Fruit fly (Drosophila melanogaster) whole organism, embryonic: ENCODE measurements around the gene ND-B17.
A peak's percentile ranks its signal among the peaks of the same experiment; 100 is the strongest.

ENCODE experiments used
- Adf1 ChIP-seq: fragments of 200-800 bp; sonication (Bioruptor generic); IDR thresholded peaks from 2 replicates; pipeline ENCODE4 v1.3.6; 2022; ENCODE audit warnings: missing biosample characterization, missing genetic modification characterization
- CG10274 ChIP-seq: fragments of 200-800 bp; sonication (Bioruptor generic); optimal IDR thresholded peaks from 3 replicates; lab custom pipeline; 2017; ENCODE audit warnings: missing biosample characterization, mild to moderate bottlenecking, missing genetic modification characterization
- CG10321 ChIP-seq: fragments of 200-800 bp; sonication (Bioruptor generic); IDR thresholded peaks from 2 replicates; pipeline ENCODE4 v1.3.6; 2022; ENCODE audit warnings: missing biosample characterization, missing genetic modification characterization
- CG10979 ChIP-seq: fragments of 200-800 bp; sonication (Bioruptor generic); optimal IDR thresholded peaks from 2 replicates; lab custom pipeline; 2018; ENCODE audit warnings: missing biosample characterization, mild to moderate bottlenecking, missing genetic modification characterization, moderate library complexity
- CG15514 ChIP-seq: fragments of 200-800 bp; sonication (Bioruptor generic); optimal IDR thresholded peaks from 3 replicates; lab custom pipeline; 2017; ENCODE audit warnings: missing biosample characterization, missing genetic modification characterization, mild to moderate bottlenecking, moderate library complexity, missing genetic modification reagents
- CG15601 ChIP-seq: fragments of 200-800 bp; sonication (Bioruptor generic); optimal IDR thresholded peaks from 3 replicates; lab custom pipeline; 2019; ENCODE audit warnings: missing biosample characterization, mild to moderate bottlenecking, missing genetic modification characterization, moderate library complexity
- CG1602 ChIP-seq: fragments of 200-800 bp; sonication (Bioruptor generic); optimal IDR thresholded peaks from 3 replicates; lab custom pipeline; 2016; ENCODE audit warnings: missing biosample characterization, missing genetic modification characterization
- CG17359 ChIP-seq: fragments of 200-800 bp; sonication (Bioruptor generic); optimal IDR thresholded peaks from 3 replicates; lab custom pipeline; 2018; ENCODE audit warnings: missing biosample characterization, mild to moderate bottlenecking, missing genetic modification characterization, moderate library complexity
- CG17829 ChIP-seq: fragments of 200-800 bp; optimal IDR thresholded peaks from 2 replicates; lab custom pipeline; 2019; ENCODE audit warnings: missing biosample characterization, mild to moderate bottlenecking, missing genetic modification characterization, moderate library complexity
- CG1832 ChIP-seq: fragments of 200-800 bp; sonication (Bioruptor generic); optimal IDR thresholded peaks from 2 replicates; lab custom pipeline; 2017; ENCODE audit warnings: missing biosample characterization, mild to moderate bottlenecking, missing genetic modification characterization, inconsistent platforms
- CG2199 ChIP-seq: fragments of 200-800 bp; sonication (Bioruptor generic); IDR thresholded peaks from 3 replicates; pipeline ENCODE4 v1.3.6; 2022; ENCODE audit warnings: missing biosample characterization, missing genetic modification characterization
- CG34224 ChIP-seq: fragments of 200-800 bp; sonication (Bioruptor generic); IDR thresholded peaks from 3 replicates; pipeline ENCODE4 v1.3.6; 2022; ENCODE audit warnings: missing biosample characterization, missing genetic modification characterization; ENCODE audit not compliant: partially characterized antibody
- CG4360 ChIP-seq: fragments of 200-800 bp; sonication (Bioruptor generic); IDR thresholded peaks from 2 replicates; pipeline ENCODE4 v1.3.6; 2022; ENCODE audit warnings: missing biosample characterization, missing genetic modification characterization
- CG6272 ChIP-seq: fragments of 200-800 bp; sonication (Bioruptor generic); IDR thresholded peaks from 2 replicates; pipeline ENCODE4 v1.3.6; 2022; ENCODE audit warnings: missing biosample characterization, missing genetic modification characterization
- CG8765 ChIP-seq: fragments of 200-800 bp; sonication (Bioruptor generic); IDR thresholded peaks from 2 replicates; pipeline ENCODE4 v1.3.6; 2022; ENCODE audit warnings: missing biosample characterization, missing genetic modification characterization
- CG8944 ChIP-seq: fragments of 200-800 bp; sonication (Bioruptor generic); optimal IDR thresholded peaks from 3 replicates; lab custom pipeline; 2016; ENCODE audit warnings: missing biosample characterization, missing genetic modification characterization
- D ChIP-seq, 2 experiments: fragments of 200-800 bp in 1 of 2; fragments of >200 bp in 1 of 2; sonication (Bioruptor generic) in 1 of 2; optimal IDR thresholded peaks; 2 replicates in 1 of 2; 3 replicates in 1 of 2; lab custom pipeline; 2017; ENCODE audit warnings: mild to moderate bottlenecking in 1 of 2, missing biosample characterization in 1 of 2, missing genetic modification characterization in 1 of 2, missing genetic modification reagents in 1 of 2
- Deaf1 ChIP-seq: fragments of 200-800 bp; optimal IDR thresholded peaks from 3 replicates; lab custom pipeline; 2019; ENCODE audit warnings: missing biosample characterization, mild to moderate bottlenecking, missing genetic modification characterization, moderate library complexity
- Doc3 ChIP-seq: fragments of 200-800 bp; sonication (Bioruptor generic); IDR thresholded peaks from 3 replicates; pipeline ENCODE4 v1.3.6; 2022; ENCODE audit warnings: missing biosample characterization, missing genetic modification characterization; ENCODE audit not compliant: partially characterized antibody
- Dref ChIP-seq: fragments of 200-800 bp; sonication (Bioruptor generic); IDR thresholded peaks from 2 replicates; pipeline ENCODE4 v1.3.6; 2022; ENCODE audit warnings: missing biosample characterization, missing genetic modification characterization
- Ets97D ChIP-seq: fragments of 200-800 bp; sonication (Bioruptor generic); optimal IDR thresholded peaks from 3 replicates; lab custom pipeline; 2016; ENCODE audit warnings: missing biosample characterization, missing genetic modification characterization
- Gsc ChIP-seq: fragments of 200-800 bp; sonication (Bioruptor generic); IDR thresholded peaks from 2 replicates; pipeline ENCODE4 v1.3.6; 2022; ENCODE audit warnings: missing biosample characterization, missing genetic modification characterization
- H15 ChIP-seq: fragments of 200-800 bp; sonication (Bioruptor generic); IDR thresholded peaks from 3 replicates; pipeline ENCODE4 v1.3.6; 2022; ENCODE audit warnings: missing biosample characterization, missing genetic modification characterization
- Hey ChIP-seq: fragments of 200-800 bp; sonication (Bioruptor generic); optimal IDR thresholded peaks from 3 replicates; lab custom pipeline; 2018; ENCODE audit warnings: missing biosample characterization, mild to moderate bottlenecking, missing genetic modification characterization
- Kr ChIP-seq: fragments of 200-800 bp; sonication (Bioruptor generic); optimal IDR thresholded peaks from 2 replicates; lab custom pipeline; 2017; ENCODE audit warnings: missing biosample characterization, mild to moderate bottlenecking, missing genetic modification characterization
- MBD-R2 ChIP-seq: fragments of 200-800 bp; sonication (Bioruptor generic); IDR thresholded peaks from 2 replicates; pipeline ENCODE4 v1.3.6; 2022; ENCODE audit warnings: missing biosample characterization, missing genetic modification characterization
- Max ChIP-seq: fragments of 200-800 bp; sonication (Bioruptor generic); optimal IDR thresholded peaks from 2 replicates; lab custom pipeline; 2016; ENCODE audit warnings: missing biosample characterization, mild to moderate bottlenecking, missing genetic modification characterization
- Side ChIP-seq: fragments of 200-800 bp; sonication (Bioruptor generic); optimal IDR thresholded peaks from 2 replicates; lab custom pipeline; 2016; ENCODE audit warnings: missing biosample characterization, missing genetic modification characterization
- ap ChIP-seq: fragments of 200-800 bp; sonication (Bioruptor generic); IDR thresholded peaks from 2 replicates; pipeline ENCODE4 v1.3.6; 2022; ENCODE audit warnings: missing biosample characterization, missing genetic modification characterization
- corto ChIP-seq: fragments of 200-800 bp; sonication (Bioruptor generic); optimal IDR thresholded peaks from 2 replicates; lab custom pipeline; 2016; ENCODE audit warnings: missing biosample characterization, mild to moderate bottlenecking, missing genetic modification characterization, moderate library complexity
- dmrt11E ChIP-seq: fragments of 200-800 bp; sonication (Bioruptor generic); optimal IDR thresholded peaks from 3 replicates; lab custom pipeline; 2018; ENCODE audit warnings: missing biosample characterization, mild to moderate bottlenecking, missing genetic modification characterization, moderate library complexity
- emc ChIP-seq: fragments of 200-800 bp; sonication (Bioruptor generic); optimal IDR thresholded peaks from 2 replicates; lab custom pipeline; 2016; ENCODE audit warnings: missing biosample characterization, missing genetic modification characterization
- esg ChIP-seq: fragments of 200-800 bp; sonication (Bioruptor generic); conservative IDR thresholded peaks from 2 replicates; pipeline ENCODE4 v1.3.6; 2022; ENCODE audit warnings: missing biosample characterization, missing genetic modification characterization
- eve ChIP-seq, 2 experiments: fragments of >200 bp; optimal IDR thresholded peaks; 2 replicates each; lab custom pipeline; 2017; ENCODE audit warnings: missing biosample characterization in 2 of 2, missing genetic modification characterization in 2 of 2
- ewg ChIP-seq: fragments of 200-800 bp; sonication (Bioruptor generic); optimal IDR thresholded peaks from 3 replicates; lab custom pipeline; 2017; ENCODE audit warnings: mild to moderate bottlenecking, missing biosample characterization, missing genetic modification reagents, missing genetic modification characterization
- exex ChIP-seq: fragments of 200-800 bp; sonication (Bioruptor generic); optimal IDR thresholded peaks from 4 replicates; lab custom pipeline; 2018; ENCODE audit warnings: missing biosample characterization, mild to moderate bottlenecking, missing genetic modification characterization, moderate library complexity
- fd102C ChIP-seq: fragments of 200-800 bp; sonication (Bioruptor generic); optimal IDR thresholded peaks from 2 replicates; lab custom pipeline; 2018; ENCODE audit warnings: missing biosample characterization, mild to moderate bottlenecking, missing genetic modification characterization, moderate library complexity
- fd64A ChIP-seq: fragments of 200-800 bp; sonication (Bioruptor generic); optimal IDR thresholded peaks from 3 replicates; lab custom pipeline; 2018; ENCODE audit warnings: missing biosample characterization, mild to moderate bottlenecking, missing genetic modification characterization
- gsb-n ChIP-seq: fragments of 200-800 bp; sonication (Bioruptor generic); optimal IDR thresholded peaks from 3 replicates; lab custom pipeline; 2018; ENCODE audit warnings: missing biosample characterization, mild to moderate bottlenecking, missing genetic modification characterization
- kay ChIP-seq: fragments of 200-800 bp; sonication (Bioruptor generic); optimal IDR thresholded peaks from 2 replicates; lab custom pipeline; 2016; ENCODE audit warnings: missing biosample characterization, missing genetic modification characterization
- kni ChIP-seq: fragments of 200-800 bp; sonication (Bioruptor generic); optimal IDR thresholded peaks from 3 replicates; lab custom pipeline; 2017; ENCODE audit warnings: mild to moderate bottlenecking, missing biosample characterization, missing genetic modification reagents, missing genetic modification characterization
- mam ChIP-seq: fragments of 200-800 bp; sonication (Bioruptor generic); optimal IDR thresholded peaks from 3 replicates; lab custom pipeline; 2016; ENCODE audit warnings: missing biosample characterization, missing genetic modification characterization
- nerfin-2 ChIP-seq: fragments of 200-800 bp; sonication (Bioruptor generic); IDR thresholded peaks from 2 replicates; pipeline ENCODE4 v1.3.6; 2022; ENCODE audit warnings: missing biosample characterization, missing genetic modification characterization; ENCODE audit not compliant: partially characterized antibody
- pros ChIP-seq: fragments of 200-800 bp; sonication (Bioruptor generic); optimal IDR thresholded peaks from 3 replicates; lab custom pipeline; 2019; ENCODE audit warnings: missing biosample characterization, mild to moderate bottlenecking, missing genetic modification characterization, moderate library complexity
- ranshi ChIP-seq: fragments of 200-800 bp; sonication (Bioruptor generic); IDR thresholded peaks from 2 replicates; pipeline ENCODE4 v1.3.6; 2022; ENCODE audit warnings: missing biosample characterization, missing genetic modification characterization
- seq ChIP-seq: fragments of 200-800 bp; sonication (Bioruptor generic); IDR thresholded peaks from 2 replicates; pipeline ENCODE4 v1.3.6; 2022; ENCODE audit warnings: missing biosample characterization, missing genetic modification characterization
- so ChIP-seq: fragments of 200-800 bp; sonication (Bioruptor generic); IDR thresholded peaks from 3 replicates; pipeline ENCODE4 v1.3.6; 2022; ENCODE audit warnings: missing biosample characterization, missing genetic modification characterization
- tll ChIP-seq, 2 experiments: fragments of 200-800 bp in 1 of 2; fragments of >200 bp in 1 of 2; sonication (Bioruptor generic) in 1 of 2; optimal IDR thresholded peaks; 2 replicates each; lab custom pipeline; 2017 to 2019; ENCODE audit warnings: missing biosample characterization in 2 of 2, missing genetic modification characterization in 2 of 2, mild to moderate bottlenecking in 1 of 2, moderate library complexity in 1 of 2
- twi ChIP-seq: fragments of 200-800 bp; optimal IDR thresholded peaks from 2 replicates; lab custom pipeline; 2019; ENCODE audit warnings: missing biosample characterization, mild to moderate bottlenecking, missing genetic modification characterization, moderate library complexity

The ND-B17 gene

dm6 chr2L:15735918-15736317 is 15.0 kb downstream of the ND-B17 start:
- TF ChIP-seq gsb-n (tag; lab: Kevin White, UChicago) (no peak), exex (no peak), Hey (tag; lab: Kevin White, UChicago) (no peak), eve (GFP tag; optimal IDR thresholded peaks at IDR 0.05; lab: Kevin White, UChicago) (no peak), CG15514 (GFP tag; lab: Kevin White, UChicago) (peak; percentile 31), CG2199 (GFP tag; lab: Robert Waterston, UW) (no peak), pros (GFP tag; lab: Kevin White, UChicago) (peak; percentile 89), Side (GFP tag; lab: Kevin White, UChicago) (no peak), H15 (GFP tag; lab: Robert Waterston, UW) (no peak), twi (tag; lab: Kevin White, UChicago) (peak; percentile 88), emc (GFP tag; lab: Kevin White, UChicago) (no peak), kni (GFP tag; lab: Kevin White, UChicago) (peak; percentile 47), CG10979 (tag; lab: Kevin White, UChicago) (no peak), CG1602 (GFP tag; lab: Kevin White, UChicago) (no peak), tll (GFP tag; optimal IDR thresholded peaks at IDR 0.05; lab: Kevin White, UChicago) (peak in 1 of 2 experiments; percentile 10), corto (GFP tag; lab: Kevin White, UChicago) (no peak), Dref (GFP tag; lab: Robert Waterston, UW) (0 out of 2 replicates have a peak, but pooled peaks have one; percentile 22), CG6272 (GFP tag; lab: Robert Waterston, UW) (no peak), CG34224 (GFP tag; lab: Robert Waterston, UW) (no peak), ewg (GFP tag; lab: Kevin White, UChicago) (peak; percentile 52)

dm6 chr2L:15731687-15732086 is 19.2 kb downstream of the ND-B17 start:
- TF ChIP-seq so (no peak), seq (GFP tag; lab: Robert Waterston, UW) (no peak), CG17359 (tag; lab: Kevin White, UChicago) (no peak), mam (no peak), nerfin-2 (GFP tag; lab: Robert Waterston, UW) (no peak), MBD-R2 (GFP tag; lab: Robert Waterston, UW) (no peak), Max (no peak), esg (GFP tag; lab: Robert Waterston, UW) (no peak), Gsc (no peak), ap (GFP tag; lab: Robert Waterston, UW) (no peak), CG1832 (GFP tag; lab: Kevin White, UChicago) (peak; percentile 41), Doc3 (GFP tag; lab: Robert Waterston, UW) (no peak), CG4360 (GFP tag; lab: Robert Waterston, UW) (peak; percentile 99), dmrt11E (tag; lab: Kevin White, UChicago) (no peak), fd64A (GFP tag; lab: Kevin White, UChicago) (no peak), CG10321 (peak; percentile 62; the same call in 1 of the 2 replicates), CG10274 (no peak), fd102C (peak; percentile 53), kni (GFP tag; lab: Kevin White, UChicago) (peak; percentile 30), Kr (peak; percentile 43), CG8944 (GFP tag; lab: Kevin White, UChicago) (no peak), D (optimal IDR thresholded peaks at IDR 0.05; lab: Kevin White, UChicago) (peak; percentile 47), D (GFP tag; optimal IDR thresholded peaks at IDR 0.05; lab: Kevin White, UChicago) (no peak), CG17829 (tag; lab: Kevin White, UChicago) (peak; percentile 1), CG15601 (tag; lab: Kevin White, UChicago) (no peak), kay (GFP tag; lab: Kevin White, UChicago) (no peak), Adf1 (GFP tag; lab: Robert Waterston, UW) (no peak), Ets97D (GFP tag; lab: Kevin White, UChicago) (no peak), ranshi (GFP tag; lab: Robert Waterston, UW) (no peak), CG8765 (no peak), Deaf1 (tag; lab: Kevin White, UChicago) (peak; percentile 67)
